Worm (Caenorhabditis elegans) whole organism, late embryonic: ENCODE measurements around the gene cdh-8.

Experiments used
- C08G9.2 ChIP-seq: sonication (generic microtip); optimal IDR thresholded peaks from 2 replicates; lab custom pipeline; 2016; ENCODE audit warnings: mild to moderate bottlenecking, missing genetic modification characterization, moderate library complexity, missing compliant biosample characterization
- C38D4.7 ChIP-seq: fragments of 200-800 bp; sonication (Bioruptor generic); optimal IDR thresholded peaks from 2 replicates; lab custom pipeline; 2018; ENCODE audit warnings: mild to moderate bottlenecking, missing genetic modification characterization, moderate library complexity, missing compliant biosample characterization
- F13H6.1 ChIP-seq: sonication (generic microtip); optimal IDR thresholded peaks from 2 replicates; lab custom pipeline; 2016; ENCODE audit warnings: missing genetic modification characterization, missing compliant biosample characterization
- K09A11.1 ChIP-seq: sonication (generic microtip); optimal IDR thresholded peaks from 2 replicates; lab custom pipeline; 2017; ENCODE audit warnings: antibody characterized with exemption, mild to moderate bottlenecking, missing genetic modification characterization, missing compliant biosample characterization; ENCODE audit not compliant: insufficient read depth
- Y22D7AL.16 ChIP-seq: sonication (generic microtip); optimal IDR thresholded peaks from 2 replicates; lab custom pipeline; 2016; ENCODE audit warnings: missing genetic modification characterization, missing compliant biosample characterization
- ama-1 ChIP-seq: fragments of 150-350 bp; optimal IDR thresholded peaks from 2 replicates; lab custom pipeline; 2014
- ceh-22 ChIP-seq: sonication (generic microtip); optimal IDR thresholded peaks from 2 replicates; lab custom pipeline; 2017; ENCODE audit warnings: missing biosample characterization, missing genetic modification characterization
- ceh-24 ChIP-seq: sonication (generic microtip); optimal IDR thresholded peaks from 2 replicates; lab custom pipeline; 2016; ENCODE audit warnings: mild to moderate bottlenecking, missing genetic modification characterization, missing compliant biosample characterization
- ceh-31 ChIP-seq: sonication (generic microtip); optimal IDR thresholded peaks from 2 replicates; lab custom pipeline; 2016; ENCODE audit warnings: missing genetic modification characterization, missing compliant biosample characterization
- ceh-34 ChIP-seq: sonication (generic microtip); optimal IDR thresholded peaks from 2 replicates; lab custom pipeline; 2016; ENCODE audit warnings: mild to moderate bottlenecking, missing genetic modification characterization, missing compliant biosample characterization
- ceh-48 ChIP-seq: sonication (generic microtip); optimal IDR thresholded peaks from 2 replicates; lab custom pipeline; 2016; ENCODE audit warnings: missing genetic modification characterization, inconsistent platforms, missing compliant biosample characterization
- ceh-9 ChIP-seq: sonication (generic microtip); optimal IDR thresholded peaks from 2 replicates; lab custom pipeline; 2016; ENCODE audit warnings: mild to moderate bottlenecking, missing genetic modification characterization, inconsistent platforms, missing compliant biosample characterization
- dmd-4 ChIP-seq: sonication (generic microtip); optimal IDR thresholded peaks from 2 replicates; lab custom pipeline; 2016; ENCODE audit warnings: borderline replicate concordance, missing genetic modification characterization, missing compliant biosample characterization
- ets-4 ChIP-seq: sonication (generic microtip); optimal IDR thresholded peaks from 2 replicates; lab custom pipeline; 2016; ENCODE audit warnings: missing genetic modification characterization, missing compliant biosample characterization
- fkh-10 ChIP-seq: fragments of 150-350 bp; optimal IDR thresholded peaks from 2 replicates; lab custom pipeline; 2014; ENCODE audit warnings: missing biosample characterization, missing genetic modification reagents, missing genetic modification characterization
- gmeb-2 ChIP-seq: sonication (generic microtip); optimal IDR thresholded peaks from 2 replicates; lab custom pipeline; 2016; ENCODE audit warnings: missing genetic modification characterization, inconsistent platforms, missing compliant biosample characterization
- hlh-13 ChIP-seq: fragments of 200-800 bp; sonication (Bioruptor generic); optimal IDR thresholded peaks from 2 replicates; lab custom pipeline; 2018; ENCODE audit warnings: mild to moderate bottlenecking, missing genetic modification characterization, missing compliant biosample characterization
- hlh-15 ChIP-seq: sonication (generic microtip); optimal IDR thresholded peaks from 2 replicates; lab custom pipeline; 2016; ENCODE audit warnings: missing genetic modification characterization, missing compliant biosample characterization
- hlh-30 ChIP-seq: sonication (generic microtip); optimal IDR thresholded peaks from 2 replicates; lab custom pipeline; 2017; ENCODE audit warnings: antibody characterized with exemption, missing genetic modification characterization, missing compliant biosample characterization; ENCODE audit not compliant: insufficient read depth
- hlh-8 ChIP-seq: sonication (generic microtip); optimal IDR thresholded peaks from 2 replicates; lab custom pipeline; 2016; ENCODE audit warnings: missing genotype, missing genetic modification characterization, missing compliant biosample characterization
- lin-11 ChIP-seq: fragments of 200-800 bp; sonication (Bioruptor generic); optimal IDR thresholded peaks from 2 replicates; lab custom pipeline; 2018; ENCODE audit warnings: mild to moderate bottlenecking, missing genetic modification characterization, missing compliant biosample characterization
- mec-3 ChIP-seq: sonication (generic microtip); optimal IDR thresholded peaks from 2 replicates; lab custom pipeline; 2016; ENCODE audit warnings: borderline replicate concordance, missing genetic modification characterization, missing compliant biosample characterization
- nfya-1 ChIP-seq: sonication (generic microtip); optimal IDR thresholded peaks from 2 replicates; lab custom pipeline; 2017; ENCODE audit warnings: missing genetic modification characterization, mild to moderate bottlenecking, missing compliant biosample characterization, antibody characterized with exemption, moderate library complexity
- odd-2 ChIP-seq: sonication (generic microtip); optimal IDR thresholded peaks from 2 replicates; lab custom pipeline; 2017; ENCODE audit warnings: antibody characterized with exemption, mild to moderate bottlenecking, missing genetic modification characterization, missing compliant biosample characterization
- pag-3 ChIP-seq: sonication (generic microtip); optimal IDR thresholded peaks from 2 replicates; lab custom pipeline; 2016; ENCODE audit warnings: missing compliant biosample characterization, missing genetic modification characterization, borderline replicate concordance
- pat-9 ChIP-seq: fragments of 200-800 bp; sonication (Bioruptor generic); optimal IDR thresholded peaks from 2 replicates; lab custom pipeline; 2018; ENCODE audit warnings: mild to moderate bottlenecking, missing genetic modification characterization, moderate library complexity, missing compliant biosample characterization
- pha-2 ChIP-seq: sonication (generic microtip); optimal IDR thresholded peaks from 2 replicates; lab custom pipeline; 2017; ENCODE audit warnings: mild to moderate bottlenecking, missing genetic modification characterization, missing compliant biosample characterization
- pha-4 ChIP-seq: fragments of 150-350 bp; optimal IDR thresholded peaks from 2 replicates; lab custom pipeline; 2018; ENCODE audit warnings: missing biosample characterization, missing genetic modification reagents, missing genetic modification characterization
- ref-2 ChIP-seq: sonication (generic microtip); optimal IDR thresholded peaks from 2 replicates; lab custom pipeline; 2016; ENCODE audit warnings: missing genetic modification characterization, missing compliant biosample characterization
- sdc-2 ChIP-seq: sonication (generic microtip); optimal IDR thresholded peaks from 2 replicates; lab custom pipeline; 2016; ENCODE audit warnings: missing genotype, missing genetic modification characterization, missing compliant biosample characterization
- sox-2 ChIP-seq: fragments of 200-800 bp; sonication (Bioruptor generic); IDR thresholded peaks from 2 replicates; pipeline ENCODE4 v1.3.6; 2022; ENCODE audit warnings: missing genetic modification reagents, missing genetic modification characterization, missing compliant biosample characterization
- unc-55 ChIP-seq: sonication (generic microtip); optimal IDR thresholded peaks from 2 replicates; lab custom pipeline; 2017; ENCODE audit warnings: missing biosample characterization, missing genetic modification reagents, missing genetic modification characterization
- unc-86 ChIP-seq: sonication (generic microtip); optimal IDR thresholded peaks from 2 replicates; lab custom pipeline; 2016; ENCODE audit warnings: missing genetic modification characterization, missing compliant biosample characterization
- zip-5 ChIP-seq: sonication (generic microtip); optimal IDR thresholded peaks from 2 replicates; lab custom pipeline; 2016; ENCODE audit warnings: missing genetic modification characterization, missing compliant biosample characterization
- ztf-16 ChIP-seq: sonication (generic microtip); optimal IDR thresholded peaks from 2 replicates; lab custom pipeline; 2017; ENCODE audit warnings: missing genetic modification characterization, missing compliant biosample characterization

The cdh-8 gene

DNA sequence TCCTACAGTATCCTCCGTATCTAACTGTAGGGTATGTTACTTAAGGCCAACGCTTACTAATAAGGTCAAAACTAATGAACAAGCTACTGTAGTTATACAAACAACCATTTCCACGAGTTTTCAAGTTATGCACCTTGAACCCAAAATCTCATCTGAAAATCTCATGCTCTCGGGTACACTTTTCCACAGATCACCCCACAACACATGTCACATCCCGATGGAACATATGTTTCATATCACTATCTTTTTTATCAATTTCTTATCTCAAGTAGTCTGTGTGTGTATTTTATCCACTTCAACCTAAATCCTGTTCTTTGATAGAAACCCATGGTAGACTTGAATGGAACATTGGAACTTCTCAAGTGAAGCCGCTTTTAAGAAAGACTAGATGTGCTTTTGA lies 39.3 kb upstream of the cdh-8 start:
- TF ChIP-seq gmeb-2 (tag; lab: Kevin White, UChicago): no peak
- TF ChIP-seq ceh-34 (tag; lab: Kevin White, UChicago): no peak
- TF ChIP-seq odd-2 (tag; lab: Kevin White, UChicago): no peak
- no peak for TF ChIP-seq ets-4 (tag; lab: Kevin White, UChicago)
- TF ChIP-seq fkh-10 (GFP tag; lab: Kevin White, UChicago): no peak
- no peak for TF ChIP-seq F13H6.1 (tag; lab: Kevin White, UChicago)
- no peak for TF ChIP-seq ceh-31 (tag; lab: Kevin White, UChicago)
- TF ChIP-seq mec-3 (tag; lab: Kevin White, UChicago): no peak
- no peak for TF ChIP-seq ref-2 (tag; lab: Kevin White, UChicago)
- TF ChIP-seq, all 69 proteins: peak for 0

DNA sequence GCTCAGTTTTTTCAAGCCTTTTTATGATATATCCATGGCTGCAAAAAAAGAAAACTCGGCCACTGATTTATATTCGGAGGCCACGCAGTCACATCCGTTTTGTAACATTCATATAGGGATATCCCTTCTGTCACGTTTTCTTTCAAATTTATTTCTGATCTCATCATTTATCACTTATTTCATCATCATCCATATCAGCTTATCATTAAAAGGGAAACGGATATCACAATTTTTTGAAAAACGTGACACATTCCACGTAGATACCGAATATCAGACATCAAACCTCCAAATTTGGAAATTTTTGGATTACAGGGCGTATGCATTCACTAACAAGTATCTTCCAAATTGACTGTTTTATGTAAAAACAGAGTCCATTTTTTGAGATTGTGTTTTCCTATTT lies 36.9 kb upstream of the cdh-8 start:
- TF ChIP-seq lin-11 (tag; lab: Kevin White, UChicago) (no peak), dmd-4 (tag; lab: Kevin White, UChicago) (no peak), F13H6.1 (tag; lab: Kevin White, UChicago) (no peak), ceh-24 (tag; lab: Kevin White, UChicago) (no peak), pag-3 (tag; lab: Kevin White, UChicago) (no peak), unc-55 (GFP tag; lab: Kevin White, UChicago) (no peak), sdc-2 (no peak), gmeb-2 (tag; lab: Kevin White, UChicago) (no peak), ceh-22 (no peak), C08G9.2 (tag; lab: Kevin White, UChicago) (no peak), ceh-31 (tag; lab: Kevin White, UChicago) (no peak)

DNA sequence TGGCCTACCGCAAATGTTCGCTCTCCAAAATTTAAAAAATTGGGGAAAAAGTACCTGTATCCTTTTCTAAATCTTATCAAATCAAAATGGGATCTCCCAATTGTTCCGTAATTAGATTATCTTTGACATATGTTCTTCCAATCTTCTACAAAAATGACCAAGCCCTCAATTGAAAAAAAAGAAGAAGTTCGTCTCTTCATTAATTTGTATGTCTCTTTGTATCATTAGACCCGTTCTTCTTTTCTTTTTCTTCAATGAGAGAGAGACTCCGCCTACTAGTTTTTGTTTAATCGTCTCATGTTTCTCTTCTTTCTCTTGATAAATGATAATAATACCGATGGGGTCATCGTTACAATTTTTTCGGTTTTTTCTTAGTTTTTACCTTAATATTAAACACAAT lies 36.3 kb upstream of the cdh-8 start:
- TF ChIP-seq pha-4 (tag; lab: Kevin White, UChicago): no peak

DNA sequence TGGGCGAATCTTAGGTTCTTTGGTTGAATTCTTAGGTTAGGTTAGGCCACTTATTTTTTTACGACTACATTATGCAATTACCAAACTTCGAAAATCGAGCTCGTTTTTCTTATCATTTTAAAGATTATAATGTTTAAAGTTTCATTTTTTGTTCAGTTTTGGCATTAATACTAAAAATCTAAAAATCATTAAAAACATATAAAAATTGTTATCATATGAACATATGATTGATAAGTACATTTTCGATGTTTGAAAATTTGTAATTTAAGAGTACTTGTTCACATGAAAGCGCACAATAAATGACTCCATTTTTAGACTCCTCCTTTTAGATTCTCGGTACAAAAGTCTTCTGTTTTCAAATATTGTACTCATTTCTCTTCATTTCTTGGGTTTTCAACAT lies 34.5 kb upstream of the cdh-8 start:
- no peak for TF ChIP-seq ceh-9 (tag; lab: Kevin White, UChicago)
- no peak for TF ChIP-seq sox-2
- TF ChIP-seq ceh-22: no peak
- TF ChIP-seq nfya-1 (tag; lab: Kevin White, UChicago): no peak
- no peak for TF ChIP-seq hlh-13 (GFP tag; lab: Kevin White, UChicago)
- TF ChIP-seq Y22D7AL.16 (tag; lab: Kevin White, UChicago): no peak

DNA sequence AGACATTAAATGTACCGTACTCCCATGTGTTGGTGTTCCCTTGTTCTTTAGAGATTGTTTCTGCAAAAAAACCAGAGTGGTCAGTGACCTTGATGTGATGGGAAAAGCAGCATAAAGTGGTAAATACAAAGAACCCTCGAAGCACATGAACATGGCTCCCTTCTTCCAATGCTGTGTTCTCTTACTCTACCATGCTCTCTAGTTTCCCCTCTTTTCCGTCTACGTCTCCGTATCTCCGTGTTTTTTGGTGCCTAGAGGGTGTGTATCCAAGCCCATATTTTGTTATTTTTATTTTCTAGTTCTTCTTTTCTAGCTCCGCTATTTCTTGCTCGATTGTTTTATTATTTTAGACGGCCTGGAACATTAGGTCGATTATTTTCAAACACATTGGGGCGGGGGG lies 33.0 kb upstream of the cdh-8 start:
- TF ChIP-seq K09A11.1 (tag; lab: Kevin White, UChicago): no peak
- TF ChIP-seq unc-55 (GFP tag; lab: Kevin White, UChicago): no peak
- no peak for TF ChIP-seq unc-86 (tag; lab: Kevin White, UChicago)
- TF ChIP-seq hlh-8 (tag; lab: Kevin White, UChicago): no peak

DNA sequence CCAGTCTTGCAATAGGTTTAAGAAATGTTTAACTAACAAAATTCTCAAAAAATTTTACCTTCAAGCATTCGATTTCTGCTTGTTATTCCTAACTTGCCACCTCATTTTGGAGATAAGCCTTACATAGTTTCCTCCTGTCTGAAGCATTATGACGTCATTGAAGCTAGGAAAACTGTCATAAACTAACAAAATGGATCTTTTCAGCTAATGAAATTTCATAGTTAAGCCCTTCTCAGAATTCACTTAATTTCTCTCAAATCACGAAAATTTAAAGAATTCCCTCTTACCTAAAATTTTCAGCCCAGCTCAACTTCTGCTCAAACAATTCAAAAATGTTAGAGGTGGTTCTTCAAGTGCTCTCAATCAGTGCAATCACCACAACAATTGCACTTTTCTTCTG lies 32.4 kb upstream of the cdh-8 start, which contains the start of gene swt-1:
Gene swt-1, plus strand, starts transcription at position 301 of the 400 bp plus-strand sequence.
- no peak for TF ChIP-seq ref-2 (tag; lab: Kevin White, UChicago)
- no peak for TF ChIP-seq sdc-2
- no peak for TF ChIP-seq ceh-22
- no peak for TF ChIP-seq pha-2 (tag; lab: Kevin White, UChicago)
- no peak for TF ChIP-seq zip-5 (tag; lab: Kevin White, UChicago)
- no peak for TF ChIP-seq hlh-30 (tag; lab: Kevin White, UChicago)
- no peak for TF ChIP-seq ztf-16 (tag; lab: Kevin White, UChicago)
- TF ChIP-seq Y22D7AL.16 (tag; lab: Kevin White, UChicago): no peak
- no peak for TF ChIP-seq pha-4 (tag; lab: Kevin White, UChicago)
- TF ChIP-seq C38D4.7 (GFP tag; lab: Kevin White, UChicago): no peak
- no peak for TF ChIP-seq hlh-15 (tag; lab: Kevin White, UChicago)
- TF ChIP-seq hlh-8 (tag; lab: Kevin White, UChicago): no peak
- TF ChIP-seq C08G9.2 (tag; lab: Kevin White, UChicago): no peak
- TF ChIP-seq ceh-48 (tag; lab: Kevin White, UChicago): no peak
- no peak for TF ChIP-seq ama-1 (lab: Kevin White, UChicago)
- no peak for TF ChIP-seq nfya-1 (tag; lab: Kevin White, UChicago)
- no peak for TF ChIP-seq pat-9 (tag; lab: Kevin White, UChicago)
- TF ChIP-seq, all 69 proteins: peak for 0
